Worm (Caenorhabditis elegans) whole organism, young adult: Measurements from ENCODE around the gene T25D10.4.

Experiments used
- B0035.1 ChIP-seq: sonication (generic microtip); optimal IDR thresholded peaks from 2 replicates; lab custom pipeline; 2016; ENCODE audit warnings: missing genetic modification characterization, mild to moderate bottlenecking, missing compliant biosample characterization, missing genotype, missing genetic modification reagents
- C06A6.2 ChIP-seq: fragments of 200-800 bp; sonication (Bioruptor generic); conservative IDR thresholded peaks from 2 replicates; pipeline ENCODE4 v1.3.6; 2022; ENCODE audit warnings: missing genetic modification characterization, missing compliant biosample characterization
- D2030.7 ChIP-seq: fragments of 200-800 bp; sonication (Bioruptor generic); IDR thresholded peaks from 2 replicates; pipeline ENCODE4 v1.3.6; 2022; ENCODE audit warnings: missing genetic modification reagents, missing genetic modification characterization, missing compliant biosample characterization
- F33H1.4 ChIP-seq: fragments of 200-800 bp; sonication (Bioruptor generic); IDR thresholded peaks from 2 replicates; pipeline ENCODE4 v1.3.6; 2022; ENCODE audit warnings: missing genetic modification reagents, missing genetic modification characterization, missing compliant biosample characterization
- F37B4.10 ChIP-seq: fragments of 200-800 bp; sonication (Bioruptor generic); IDR thresholded peaks from 2 replicates; pipeline ENCODE4 v1.3.6; 2022; ENCODE audit warnings: missing genetic modification characterization, missing compliant biosample characterization
- T07F8.4 ChIP-seq: sonication (generic microtip); optimal IDR thresholded peaks from 2 replicates; lab custom pipeline; 2016; ENCODE audit warnings: mild to moderate bottlenecking, missing genetic modification characterization, moderate library complexity, missing compliant biosample characterization
- T26A5.8 ChIP-seq: sonication (generic microtip); optimal IDR thresholded peaks from 2 replicates; lab custom pipeline; 2016; ENCODE audit warnings: missing genetic modification characterization, missing compliant biosample characterization
- Y53F4B.3 ChIP-seq: fragments of 200-800 bp; sonication (Bioruptor generic); IDR thresholded peaks from 2 replicates; pipeline ENCODE4 v1.3.6; 2022; ENCODE audit warnings: missing genetic modification reagents, missing genetic modification characterization, missing compliant biosample characterization
- Y53G8AR.9 ChIP-seq: fragments of 200-800 bp; sonication (Bioruptor generic); conservative IDR thresholded peaks from 2 replicates; pipeline ENCODE4 v1.3.6; 2022; ENCODE audit warnings: missing genetic modification reagents, missing genetic modification characterization, missing compliant biosample characterization
- Y79H2A.3 ChIP-seq: fragments of 200-800 bp; sonication (Bioruptor generic); conservative IDR thresholded peaks from 2 replicates; pipeline ENCODE4 v1.3.6; 2022; ENCODE audit warnings: missing genetic modification reagents, missing genetic modification characterization, missing compliant biosample characterization
- akir-1 ChIP-seq: fragments of 200-800 bp; sonication (Bioruptor generic); optimal IDR thresholded peaks from 2 replicates; lab custom pipeline; 2018; ENCODE audit warnings: mild to moderate bottlenecking, missing genetic modification characterization, moderate library complexity, missing compliant biosample characterization
- atf-7 ChIP-seq: sonication (generic microtip); optimal IDR thresholded peaks from 2 replicates; lab custom pipeline; 2017; ENCODE audit warnings: mild to moderate bottlenecking, missing genetic modification characterization, missing compliant biosample characterization
- attf-6 ChIP-seq: fragments of 200-800 bp; sonication (Bioruptor generic); IDR thresholded peaks from 2 replicates; pipeline ENCODE4 v1.3.6; 2022; ENCODE audit warnings: missing genetic modification reagents, missing genetic modification characterization, missing compliant biosample characterization
- bed-1 ChIP-seq: fragments of 200-800 bp; sonication (Bioruptor generic); IDR thresholded peaks from 2 replicates; pipeline ENCODE4 v1.3.6; 2022; ENCODE audit warnings: missing genetic modification reagents, missing genetic modification characterization, missing compliant biosample characterization
- ceh-27 ChIP-seq: fragments of 200-800 bp; sonication (Bioruptor generic); optimal IDR thresholded peaks from 2 replicates; lab custom pipeline; 2018; ENCODE audit warnings: mild to moderate bottlenecking, missing genetic modification characterization, moderate library complexity, missing compliant biosample characterization
- ceh-91 ChIP-seq: fragments of 200-800 bp; sonication (Bioruptor generic); IDR thresholded peaks from 2 replicates; pipeline ENCODE4 v1.3.6; 2022; ENCODE audit warnings: missing genetic modification reagents, missing genetic modification characterization, missing compliant biosample characterization
- die-1 ChIP-seq: sonication (generic microtip); optimal IDR thresholded peaks from 2 replicates; lab custom pipeline; 2016; ENCODE audit warnings: missing genotype, mild to moderate bottlenecking, missing genetic modification characterization, missing compliant biosample characterization
- dpff-1 ChIP-seq: sonication (generic microtip); optimal IDR thresholded peaks from 2 replicates; lab custom pipeline; 2017; ENCODE audit warnings: mild to moderate bottlenecking, missing genetic modification characterization, missing compliant biosample characterization
- egl-44 ChIP-seq: fragments of 200-800 bp; sonication (Bioruptor generic); IDR thresholded peaks from 2 replicates; pipeline ENCODE4 v1.3.6; 2022; ENCODE audit warnings: missing genetic modification reagents, missing genetic modification characterization, missing compliant biosample characterization
- ekl-4 ChIP-seq: fragments of 200-800 bp; sonication (Bioruptor generic); IDR thresholded peaks from 2 replicates; pipeline ENCODE4 v1.3.6; 2022; ENCODE audit warnings: missing genetic modification reagents, missing genetic modification characterization, missing compliant biosample characterization
- ets-4 ChIP-seq: fragments of 200-800 bp; sonication (Bioruptor generic); optimal IDR thresholded peaks from 2 replicates; lab custom pipeline; 2018; ENCODE audit warnings: mild to moderate bottlenecking, missing genetic modification characterization, missing compliant biosample characterization
- fkh-3 ChIP-seq: sonication (generic microtip); optimal IDR thresholded peaks from 2 replicates; lab custom pipeline; 2016; ENCODE audit warnings: mild to moderate bottlenecking, missing genetic modification characterization, missing compliant biosample characterization
- gei-17 ChIP-seq: fragments of 200-800 bp; sonication (Bioruptor generic); optimal IDR thresholded peaks from 2 replicates; lab custom pipeline; 2018; ENCODE audit warnings: mild to moderate bottlenecking, missing genetic modification characterization, missing compliant biosample characterization
- hlh-26 ChIP-seq: fragments of 200-800 bp; sonication (Bioruptor generic); conservative IDR thresholded peaks from 2 replicates; pipeline ENCODE4 v1.3.6; 2022; ENCODE audit warnings: missing genetic modification reagents, missing genetic modification characterization, missing compliant biosample characterization
- hmg-1.2 ChIP-seq: fragments of 200-800 bp; sonication (Bioruptor generic); IDR thresholded peaks from 2 replicates; pipeline ENCODE4 v1.3.6; 2022; ENCODE audit warnings: missing genetic modification reagents, missing genetic modification characterization, missing compliant biosample characterization
- lin-40 ChIP-seq: sonication (generic microtip); optimal IDR thresholded peaks from 2 replicates; lab custom pipeline; 2016; ENCODE audit warnings: missing genetic modification characterization, mild to moderate bottlenecking, missing compliant biosample characterization, missing genotype, missing genetic modification reagents
- lir-1 ChIP-seq: fragments of 200-800 bp; sonication (Bioruptor generic); conservative IDR thresholded peaks from 2 replicates; pipeline ENCODE4 v1.3.6; 2022; ENCODE audit warnings: missing genetic modification reagents, missing genetic modification characterization, missing compliant biosample characterization
- lsy-27 ChIP-seq: sonication (generic microtip); optimal IDR thresholded peaks from 2 replicates; lab custom pipeline; 2017; ENCODE audit warnings: missing genetic modification characterization, mild to moderate bottlenecking, missing compliant biosample characterization, antibody characterized with exemption, missing genotype, borderline replicate concordance; ENCODE audit not compliant: insufficient read depth
- madf-10 ChIP-seq: sonication (generic microtip); optimal IDR thresholded peaks from 2 replicates; lab custom pipeline; 2016; ENCODE audit warnings: mild to moderate bottlenecking, missing genetic modification characterization, missing compliant biosample characterization
- madf-3 ChIP-seq: fragments of 200-800 bp; sonication (Bioruptor generic); IDR thresholded peaks from 2 replicates; pipeline ENCODE4 v1.3.6; 2022; ENCODE audit warnings: missing genetic modification reagents, missing genetic modification characterization, missing compliant biosample characterization
- madf-8 ChIP-seq: fragments of 200-800 bp; sonication (Bioruptor generic); conservative IDR thresholded peaks from 2 replicates; pipeline ENCODE4 v1.3.6; 2022; ENCODE audit warnings: missing genetic modification reagents, missing genetic modification characterization, missing compliant biosample characterization
- mcd-1 ChIP-seq: fragments of 200-800 bp; sonication (Bioruptor generic); IDR thresholded peaks from 2 replicates; pipeline ENCODE4 v1.3.6; 2022; ENCODE audit warnings: missing genetic modification reagents, missing genetic modification characterization, missing compliant biosample characterization
- mel-28 ChIP-seq: sonication (generic microtip); optimal IDR thresholded peaks from 2 replicates; lab custom pipeline; 2016; ENCODE audit warnings: borderline replicate concordance, mild to moderate bottlenecking, missing genetic modification characterization, missing compliant biosample characterization
- mxl-1 ChIP-seq: sonication (generic microtip); optimal IDR thresholded peaks from 2 replicates; lab custom pipeline; 2016; ENCODE audit warnings: missing genetic modification characterization, missing compliant biosample characterization
- nhr-120 ChIP-seq: fragments of 200-800 bp; sonication (Bioruptor generic); IDR thresholded peaks from 2 replicates; pipeline ENCODE4 v1.3.6; 2022; ENCODE audit warnings: missing genetic modification characterization, missing compliant biosample characterization
- nhr-80 ChIP-seq: sonication (generic microtip); optimal IDR thresholded peaks from 2 replicates; lab custom pipeline; 2016; ENCODE audit warnings: missing genetic modification characterization, missing compliant biosample characterization
- nhr-90 ChIP-seq: sonication (generic microtip); optimal IDR thresholded peaks from 2 replicates; lab custom pipeline; 2016; ENCODE audit warnings: missing genotype, mild to moderate bottlenecking, missing genetic modification characterization, missing compliant biosample characterization
- sdz-38 ChIP-seq: sonication (generic microtip); optimal IDR thresholded peaks from 2 replicates; lab custom pipeline; 2016; ENCODE audit warnings: missing genotype, missing genetic modification characterization, missing compliant biosample characterization
- sea-2 ChIP-seq: fragments of 200-800 bp; sonication (Bioruptor generic); IDR thresholded peaks from 2 replicates; pipeline ENCODE4 v1.3.6; 2022; ENCODE audit warnings: missing genetic modification characterization, missing compliant biosample characterization
- snpc-1.3 ChIP-seq: sonication (generic microtip); optimal IDR thresholded peaks from 2 replicates; lab custom pipeline; 2017; ENCODE audit warnings: missing genetic modification characterization, mild to moderate bottlenecking, missing compliant biosample characterization, antibody characterized with exemption, moderate library complexity, missing genotype, missing genetic modification reagents; ENCODE audit not compliant: insufficient read depth
- snpc-4 ChIP-seq, 5 experiments: fragments of 150-350 bp in 1 of 5; sonication (generic microtip) in 4 of 5; optimal IDR thresholded peaks; 2 replicates each; lab custom pipeline; 2014 to 2018; ENCODE audit warnings: missing genetic modification characterization in 5 of 5, missing biosample characterization in 3 of 5, antibody characterized with exemption in 2 of 5, mild to moderate bottlenecking in 2 of 5, missing compliant biosample characterization in 2 of 5, missing genotype in 2 of 5, moderate library complexity in 2 of 5, missing genetic modification reagents in 1 of 5
- somi-1 ChIP-seq: fragments of 200-800 bp; sonication (Bioruptor generic); optimal IDR thresholded peaks from 2 replicates; lab custom pipeline; 2018; ENCODE audit warnings: mild to moderate bottlenecking, missing genetic modification characterization, missing compliant biosample characterization
- tbp1 ChIP-seq: fragments of 200-800 bp; sonication (Bioruptor generic); optimal IDR thresholded peaks from 2 replicates; lab custom pipeline; 2018; ENCODE audit warnings: mild to moderate bottlenecking, missing genetic modification characterization, missing compliant biosample characterization
- tbx-9 ChIP-seq: sonication (generic microtip); optimal IDR thresholded peaks from 2 replicates; lab custom pipeline; 2016; ENCODE audit warnings: borderline replicate concordance, missing genetic modification characterization, inconsistent platforms, missing compliant biosample characterization
- unc-130 ChIP-seq: sonication (generic microtip); optimal IDR thresholded peaks from 2 replicates; lab custom pipeline; 2016; ENCODE audit warnings: missing genetic modification reagents, missing genetic modification characterization, missing compliant biosample characterization
- xnd-1 ChIP-seq: sonication (generic microtip); optimal IDR thresholded peaks from 2 replicates; lab custom pipeline; 2016; ENCODE audit warnings: missing genotype, missing genetic modification reagents, missing genetic modification characterization, missing compliant biosample characterization
- ztf-18 ChIP-seq: sonication (generic microtip); optimal IDR thresholded peaks from 2 replicates; lab custom pipeline; 2016; ENCODE audit warnings: missing genotype, mild to moderate bottlenecking, missing genetic modification characterization, missing compliant biosample characterization
- ztf-22 ChIP-seq: fragments of 200-800 bp; sonication (Bioruptor generic); optimal IDR thresholded peaks from 2 replicates; lab custom pipeline; 2018; ENCODE audit warnings: mild to moderate bottlenecking, missing genetic modification characterization, moderate library complexity, missing compliant biosample characterization
- ztf-28 ChIP-seq: fragments of 200-800 bp; sonication (Bioruptor generic); IDR thresholded peaks from 2 replicates; pipeline ENCODE4 v1.3.6; 2022; ENCODE audit warnings: missing genetic modification reagents, missing genetic modification characterization, missing compliant biosample characterization

Gene T25D10.4

ce11 chrII:6374646-6375045 lies 35.4 kb downstream of the T25D10.4 start (continued):
- no peak for TF ChIP-seq T07F8.4 (tag; lab: Kevin White, UChicago)
- TF ChIP-seq Y53G8AR.9: 0 out of 2 replicates have a peak, but pooled peaks have one; percentile 9
- TF ChIP-seq nhr-80 (tag; lab: Kevin White, UChicago): peak; percentile 81
- TF ChIP-seq fkh-3 (tag; lab: Kevin White, UChicago): no peak
- no peak for TF ChIP-seq dpff-1 (tag; lab: Kevin White, UChicago)
- TF ChIP-seq attf-6 (GFP tag; lab: Robert Waterston, UW): no peak
- no peak for TF ChIP-seq sea-2 (GFP tag; lab: Robert Waterston, UW)
- no peak for TF ChIP-seq lin-40 (tag; lab: Kevin White, UChicago)
- TF ChIP-seq somi-1 (GFP tag; lab: Kevin White, UChicago): no peak
- no peak for TF ChIP-seq sdz-38 (tag; lab: Kevin White, UChicago)
- TF ChIP-seq bed-1 (GFP tag; lab: Robert Waterston, UW): no peak
- TF ChIP-seq tbx-9 (tag; lab: Kevin White, UChicago): no peak
- no peak for TF ChIP-seq hmg-1.2 (GFP tag; lab: Robert Waterston, UW)
- TF ChIP-seq mxl-1 (tag; lab: Kevin White, UChicago): no peak
- TF ChIP-seq tbp1 (GFP tag; lab: Kevin White, UChicago): no peak
- TF ChIP-seq nhr-90: no peak
- no peak for TF ChIP-seq akir-1 (GFP tag; lab: Kevin White, UChicago)
- TF ChIP-seq madf-3 (GFP tag; lab: Robert Waterston, UW): no peak
- TF ChIP-seq mcd-1: peak; percentile 18; the same call in 1 of the 2 replicates
- TF ChIP-seq die-1 (tag; lab: Kevin White, UChicago): no peak
- TF ChIP-seq snpc-1.3 (tag; lab: Kevin White, UChicago): no peak
- no peak for TF ChIP-seq F37B4.10
- TF ChIP-seq hlh-26 (GFP tag; lab: Robert Waterston, UW): no peak
- TF ChIP-seq egl-44 (GFP tag; lab: Robert Waterston, UW): no peak
- no peak for TF ChIP-seq F33H1.4 (GFP tag; lab: Robert Waterston, UW)
- no peak for TF ChIP-seq Y53F4B.3 (GFP tag; lab: Robert Waterston, UW)
- TF ChIP-seq lsy-27 (tag; lab: Kevin White, UChicago): no peak
- TF ChIP-seq ceh-27 (GFP tag; lab: Kevin White, UChicago): no peak
- no peak for TF ChIP-seq C06A6.2 (GFP tag; lab: Robert Waterston, UW)
- TF ChIP-seq ztf-18 (tag; lab: Kevin White, UChicago): no peak
- no peak for TF ChIP-seq lir-1 (GFP tag; lab: Robert Waterston, UW)
- no peak for TF ChIP-seq xnd-1 (tag; lab: Kevin White, UChicago)
- no peak for TF ChIP-seq nhr-120 (GFP tag; lab: Robert Waterston, UW)
- no peak for TF ChIP-seq ceh-91 (GFP tag; lab: Robert Waterston, UW)
- no peak for TF ChIP-seq ztf-28 (GFP tag; lab: Robert Waterston, UW)
- no peak for TF ChIP-seq unc-130 (GFP tag; lab: Kevin White, UChicago)
- TF ChIP-seq atf-7 (tag; lab: Kevin White, UChicago): no peak
- TF ChIP-seq ekl-4 (GFP tag; lab: Robert Waterston, UW): 0 out of 2 replicates have a peak, but pooled peaks have one; percentile 6
- TF ChIP-seq D2030.7 (GFP tag; lab: Robert Waterston, UW): no peak
- TF ChIP-seq madf-10 (tag; lab: Kevin White, UChicago): no peak
- TF ChIP-seq gei-17: no peak
- TF ChIP-seq snpc-4 (GFP tag; optimal IDR thresholded peaks at IDR 0.05; lab: Kevin White, UChicago): no peak
- no peak for TF ChIP-seq snpc-4 (tag; optimal IDR thresholded peaks at IDR 0.05; lab: Kevin White, UChicago)
- TF ChIP-seq Y79H2A.3: no peak
- TF ChIP-seq B0035.1 (tag; lab: Kevin White, UChicago): no peak
- TF ChIP-seq ets-4 (GFP tag; lab: Kevin White, UChicago): no peak
- TF ChIP-seq ztf-22: no peak
- no peak for TF ChIP-seq T26A5.8
- TF ChIP-seq madf-8 (GFP tag; lab: Robert Waterston, UW): no peak
- no peak for TF ChIP-seq mel-28 (tag; lab: Kevin White, UChicago)
